Worm (Caenorhabditis elegans) whole organism, midembryonic: ENCODE results near the gene C54E10.10.
"Not testable (repeated sequence)": the region's sequence is repeated elsewhere in the genome, so short reads cannot be mapped to it uniquely, and the experiment has no call there.

Source experiments
- T22C8.4 ChIP-seq: fragments of 200-800 bp; sonication (Bioruptor generic); IDR thresholded peaks from 2 replicates; pipeline ENCODE4 v1.3.6; 2022; ENCODE audit warnings: missing genetic modification characterization, missing compliant biosample characterization
- cog-1 ChIP-seq: sonication (generic microtip); optimal IDR thresholded peaks from 2 replicates; lab custom pipeline; 2016; ENCODE audit warnings: missing genetic modification characterization, missing compliant biosample characterization
- med-1 ChIP-seq: sonication (generic microtip); optimal IDR thresholded peaks from 2 replicates; lab custom pipeline; 2017; ENCODE audit warnings: missing genetic modification characterization, mild to moderate bottlenecking, missing compliant biosample characterization, antibody characterized with exemption, missing genetic modification reagents; ENCODE audit not compliant: insufficient read depth
- ref-1 ChIP-seq: fragments of 200-800 bp; sonication (Bioruptor generic); conservative IDR thresholded peaks from 2 replicates; pipeline ENCODE4 v1.3.6; 2022; ENCODE audit warnings: missing genetic modification reagents, missing genetic modification characterization, missing compliant biosample characterization
- tab-1 ChIP-seq: fragments of 200-800 bp; sonication (Bioruptor generic); IDR thresholded peaks from 2 replicates; pipeline ENCODE4 v1.3.6; 2022; ENCODE audit warnings: missing genetic modification characterization, missing compliant biosample characterization
- ztf-29 ChIP-seq: fragments of 200-800 bp; sonication (Bioruptor generic); IDR thresholded peaks from 2 replicates; pipeline ENCODE4 v1.3.6; 2022; ENCODE audit warnings: missing genetic modification reagents, missing genetic modification characterization, missing compliant biosample characterization

C54E10.10 gene

DNA sequence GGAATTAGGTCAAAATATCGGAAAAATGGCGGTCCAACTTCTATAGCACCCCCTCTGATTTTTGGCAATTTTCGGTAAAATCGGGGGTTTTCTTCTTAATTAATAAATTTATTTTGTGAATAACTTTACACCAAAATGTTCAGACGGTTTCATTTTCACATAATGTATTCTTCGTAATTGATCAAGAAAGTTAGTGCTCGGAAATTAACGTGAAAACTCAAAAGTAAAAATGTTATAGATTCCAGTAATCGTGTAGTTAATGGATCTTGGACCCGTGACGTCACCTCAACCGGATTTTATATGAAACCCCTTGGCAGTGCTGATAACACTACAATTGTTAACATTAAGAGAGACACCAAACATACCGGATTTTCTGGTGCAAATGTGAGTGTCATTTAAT lies 41.1 kb downstream of the C54E10.10 start, which contains the start of gene F11D11.22:
F11D11.22 (plus strand) TSS at position 301 of the 400 bp plus-strand sequence.
- TF ChIP-seq med-1 (GFP tag; lab: Kevin White, UChicago); cog-1 (tag; lab: Kevin White, UChicago); tab-1 (GFP tag; lab: Robert Waterston, UW): not testable (repeated sequence)

DNA sequence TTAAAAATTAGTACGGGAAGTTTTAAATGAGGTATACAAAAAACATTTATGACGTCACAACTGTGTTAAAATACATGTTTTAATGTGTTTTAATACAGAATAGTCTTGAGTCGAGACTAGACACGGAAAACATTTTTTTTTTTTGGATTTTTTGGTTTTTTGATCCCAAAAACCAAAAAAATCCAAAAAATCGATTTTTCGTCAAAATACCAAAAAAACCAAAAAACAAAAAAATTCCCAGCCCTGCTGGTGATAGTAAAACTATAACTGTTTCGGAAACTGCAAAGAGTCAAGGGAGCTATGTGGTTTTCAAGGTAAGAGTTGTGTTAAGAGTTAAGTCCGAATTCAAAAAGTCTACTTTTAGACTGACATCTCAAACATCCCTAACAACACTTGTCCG lies 42.1 kb downstream of the C54E10.10 start, which contains the start of gene F11D11.4:
F11D11.4 (plus strand) TSS at position 301 of the 400 bp plus-strand sequence.
- TF ChIP-seq ztf-29 (GFP tag; lab: Robert Waterston, UW) = no peak

DNA sequence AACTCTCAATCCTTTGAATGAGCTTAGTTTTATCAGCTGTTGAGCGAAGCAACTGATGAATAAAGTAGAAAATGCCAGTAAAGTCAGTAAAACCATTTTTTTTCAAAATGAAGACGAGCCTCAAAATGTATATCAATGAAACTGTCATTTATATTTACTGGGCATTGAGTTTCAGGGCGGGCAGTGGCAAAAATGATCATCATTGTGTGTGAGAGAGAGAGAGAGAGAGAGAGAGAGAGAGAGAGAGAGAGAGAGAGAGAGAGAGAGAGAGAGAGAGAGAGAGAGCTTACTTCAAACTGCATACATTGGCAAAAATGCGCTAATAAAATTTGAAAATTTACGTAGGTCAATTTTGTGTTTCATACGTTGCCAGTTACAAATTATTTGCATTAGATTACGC lies 43.0 kb downstream of the C54E10.10 start, which contains the start of gene F11D11.3:
F11D11.3 (minus strand) TSS at position 101 of the 400 bp plus-strand sequence.
- TF ChIP-seq tab-1 (GFP tag; lab: Robert Waterston, UW) = no peak

DNA sequence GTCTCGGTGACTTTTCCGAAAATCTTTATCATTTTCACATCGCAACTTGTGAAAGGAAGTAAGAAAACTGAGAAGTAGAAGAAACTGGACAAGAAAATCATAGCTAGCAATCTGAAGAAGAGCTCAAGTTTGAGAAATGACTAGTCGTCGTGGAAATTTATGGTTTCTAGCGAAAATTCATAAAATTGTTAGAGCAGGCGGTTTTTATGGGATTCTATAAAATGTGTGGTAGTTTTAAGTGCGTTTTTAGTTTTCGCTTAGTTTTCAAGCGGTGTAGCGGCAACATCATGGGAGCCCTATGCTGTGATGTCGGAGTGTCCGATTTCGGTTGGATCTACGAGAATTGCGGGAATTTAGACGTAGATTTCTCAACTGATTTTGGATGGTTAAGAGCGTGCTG lies 48.8 kb downstream of the C54E10.10 start, which contains the start of gene clec-254:
clec-254 (minus strand) TSS at position 101 of the 400 bp plus-strand sequence.
- TF ChIP-seq med-1 (GFP tag; lab: Kevin White, UChicago); tab-1 (GFP tag; lab: Robert Waterston, UW); ref-1 (GFP tag; lab: Robert Waterston, UW): not testable (repeated sequence)

DNA sequence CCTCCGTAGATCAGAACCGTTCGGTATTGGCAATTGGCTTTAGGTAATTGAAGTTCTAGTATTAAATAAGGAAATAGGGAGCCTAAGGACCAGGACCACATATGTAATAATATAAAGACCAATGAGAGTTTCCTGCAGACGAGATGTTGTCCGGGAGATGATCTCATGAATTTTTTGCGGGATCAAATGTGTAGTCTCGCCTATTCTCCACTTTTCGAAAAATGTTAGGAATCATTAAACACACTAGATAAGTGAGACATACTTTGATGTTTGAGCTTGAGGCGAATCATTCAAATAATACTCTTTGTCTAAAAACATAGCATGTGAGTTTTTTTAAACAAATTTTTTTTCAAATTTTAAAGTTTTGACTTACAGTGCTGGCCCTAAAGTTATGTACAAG lies 50.1 kb downstream of the C54E10.10 start, which contains the start of gene F11D11.6:
F11D11.6 (minus strand) TSS at position 101 of the 400 bp plus-strand sequence.
- TF ChIP-seq T22C8.4 (GFP tag; lab: Robert Waterston, UW) (no peak), ztf-29 (GFP tag; lab: Robert Waterston, UW) (no peak), tab-1 (GFP tag; lab: Robert Waterston, UW) (no peak)
